Worm (Caenorhabditis elegans): Measurements from ENCODE around the gene vamp-8.

- TF ChIP-seq B0310.2 (tag; optimal IDR thresholded peaks at IDR 0.05) (no peak), hnd-1 (tag; optimal IDR thresholded peaks at IDR 0.05) (no peak), ama-1 (optimal IDR thresholded peaks at IDR 0.05) (no peak), ceh-13 (GFP tag; optimal IDR thresholded peaks at IDR 0.05) (no peak), tbx-37 (GFP tag; conservative IDR thresholded peaks at IDR 0.05) (no peak), ceh-36 (tag; optimal IDR thresholded peaks at IDR 0.05) (no peak), ets-7 (tag; optimal IDR thresholded peaks at IDR 0.05) (no peak), F13C5.2 (tag; optimal IDR thresholded peaks at IDR 0.05) (no peak), hmg-4 (GFP tag; optimal IDR thresholded peaks at IDR 0.05) (no peak)
Measured at ce11 chrIV:13912929-13913328, 47.9 kb upstream of the vamp-8 start, which contains the start of gene Y37A1A.2.
